Worm (Caenorhabditis elegans) whole organism, L4 larva: ENCODE measurements around the gene F18E3.12.

Experiments used
- T20F7.1 ChIP-seq: fragments of 200-800 bp; sonication (Bioruptor generic); optimal IDR thresholded peaks from 2 replicates; lab custom pipeline; 2018; ENCODE audit warnings: mild to moderate bottlenecking, missing genetic modification characterization, missing compliant biosample characterization
- ZK546.5 ChIP-seq, 2 experiments: sonication (generic microtip); optimal IDR thresholded peaks; 2 replicates each; lab custom pipeline; 2017; ENCODE audit warnings: missing biosample characterization in 2 of 2, missing genetic modification characterization in 2 of 2
- dpl-1 ChIP-seq: fragments of 150-350 bp; optimal IDR thresholded peaks from 2 replicates; lab custom pipeline; 2014; ENCODE audit warnings: missing biosample characterization, missing genetic modification reagents, missing genetic modification characterization
- fos-1 ChIP-seq: fragments of 150-350 bp; optimal IDR thresholded peaks from 2 replicates; lab custom pipeline; 2014; ENCODE audit warnings: missing biosample characterization, missing genetic modification characterization
- lin-13 ChIP-seq: fragments of 150-350 bp; optimal IDR thresholded peaks from 2 replicates; lab custom pipeline; 2014; ENCODE audit warnings: missing biosample characterization, missing genetic modification reagents, missing genetic modification characterization
- lin-15B ChIP-seq: fragments of 150-350 bp; sonication (generic microtip); optimal IDR thresholded peaks from 3 replicates; lab custom pipeline; 2014; ENCODE audit warnings: missing biosample characterization, missing genetic modification characterization
- madf-5 ChIP-seq, 2 experiments: fragments of 200-800 bp; sonication (Bioruptor generic); IDR thresholded peaks; 2 replicates each; pipeline ENCODE4 v1.3.6; 2022; ENCODE audit warnings: missing compliant biosample characterization in 2 of 2, missing genetic modification characterization in 2 of 2
- nhr-6 ChIP-seq: fragments of 150-350 bp; optimal IDR thresholded peaks from 2 replicates; lab custom pipeline; 2014; ENCODE audit warnings: missing biosample characterization, missing genetic modification characterization
- spr-3 ChIP-seq: fragments of 200-800 bp; sonication (Bioruptor generic); optimal IDR thresholded peaks from 2 replicates; lab custom pipeline; 2018; ENCODE audit warnings: mild to moderate bottlenecking, missing genetic modification characterization, missing compliant biosample characterization

DNA sequence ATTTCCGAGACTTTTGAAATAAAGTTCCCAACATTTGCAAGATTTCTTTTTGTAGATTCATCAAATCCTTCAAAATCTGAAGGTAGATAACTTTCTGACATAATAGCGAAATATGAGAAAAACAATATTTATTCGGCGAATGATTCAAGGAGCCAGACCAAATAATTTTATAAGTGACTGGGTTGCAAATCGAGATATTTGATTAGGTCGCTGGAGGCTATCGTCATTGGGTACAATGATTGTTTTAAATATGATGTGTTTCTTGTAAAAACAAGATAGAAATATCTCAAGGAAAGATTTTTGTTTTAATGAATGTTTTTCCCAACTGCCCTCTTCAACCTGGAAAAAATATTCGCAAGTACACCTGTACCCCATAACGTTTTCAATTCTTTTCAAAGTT, 14.1 kb downstream of the F18E3.12 start, which contains the start of gene srw-69:
- TF ChIP-seq madf-5 (GFP tag; IDR thresholded peaks at IDR 0.05; lab: Robert Waterston, UW) (no peak), lin-13 (GFP tag; lab: Kevin White, UChicago) (no peak), dpl-1 (GFP tag; lab: Kevin White, UChicago) (no peak), spr-3 (GFP tag; lab: Kevin White, UChicago) (no peak), T20F7.1 (no peak), ZK546.5 (tag; optimal IDR thresholded peaks at IDR 0.05; lab: Kevin White, UChicago) (no peak), fos-1 (tag; lab: Kevin White, UChicago) (no peak), nhr-6 (tag; lab: Kevin White, UChicago) (no peak), lin-15B (tag; lab: Kevin White, UChicago) (no peak)
